Worm (Caenorhabditis elegans) whole organism, L2 larva: ENCODE results near the gene D2023.1.

Source experiments
- C34F6.9 ChIP-seq: fragments of 150-350 bp; optimal IDR thresholded peaks from 2 replicates; lab custom pipeline; 2014; ENCODE audit warnings: missing biosample characterization, missing genetic modification characterization
- F13H6.1 ChIP-seq: sonication (generic microtip); optimal IDR thresholded peaks from 2 replicates; lab custom pipeline; 2016; ENCODE audit warnings: missing genetic modification characterization, missing compliant biosample characterization
- R02D3.7 ChIP-seq: fragments of 150-350 bp; optimal IDR thresholded peaks from 2 replicates; lab custom pipeline; 2014; ENCODE audit warnings: missing biosample characterization, missing genetic modification characterization
- alr-1 ChIP-seq: fragments of 150-350 bp; optimal IDR thresholded peaks from 2 replicates; lab custom pipeline; 2014; ENCODE audit warnings: missing biosample characterization, missing genetic modification characterization
- blmp-1 ChIP-seq: sonication (generic microtip); optimal IDR thresholded peaks from 2 replicates; lab custom pipeline; 2017; ENCODE audit warnings: missing genetic modification characterization, mild to moderate bottlenecking, missing compliant biosample characterization, antibody characterized with exemption, moderate library complexity; ENCODE audit not compliant: insufficient read depth
- ceh-16 ChIP-seq: fragments of 150-350 bp; optimal IDR thresholded peaks from 2 replicates; lab custom pipeline; 2014; ENCODE audit warnings: missing biosample characterization, missing genetic modification characterization
- crh-2 ChIP-seq: sonication (generic microtip); optimal IDR thresholded peaks from 2 replicates; lab custom pipeline; 2017; ENCODE audit warnings: missing biosample characterization, missing genetic modification characterization
- dmd-4 ChIP-seq: sonication (generic microtip); optimal IDR thresholded peaks from 2 replicates; lab custom pipeline; 2017; ENCODE audit warnings: missing biosample characterization, missing genetic modification characterization
- egl-27 ChIP-seq: sonication (generic microtip); optimal IDR thresholded peaks from 3 replicates; lab custom pipeline; 2017; ENCODE audit warnings: missing biosample characterization, missing genetic modification reagents, missing genetic modification characterization
- elt-3 ChIP-seq: sonication (generic microtip); optimal IDR thresholded peaks from 2 replicates; lab custom pipeline; 2017; ENCODE audit warnings: missing biosample characterization, missing genetic modification characterization
- fos-1 ChIP-seq: fragments of 150-350 bp; optimal IDR thresholded peaks from 2 replicates; lab custom pipeline; 2014; ENCODE audit warnings: missing biosample characterization, missing genetic modification characterization
- lin-13 ChIP-seq: fragments of 150-350 bp; optimal IDR thresholded peaks from 2 replicates; lab custom pipeline; 2014; ENCODE audit warnings: missing biosample characterization, missing genetic modification reagents, missing genetic modification characterization
- mbf-1 ChIP-seq: sonication (generic microtip); optimal IDR thresholded peaks from 2 replicates; lab custom pipeline; 2017; ENCODE audit warnings: missing biosample characterization, missing genetic modification characterization
- mdl-1 ChIP-seq, 2 experiments: fragments of 150-350 bp in 1 of 2; sonication (generic microtip) in 1 of 2; optimal IDR thresholded peaks; 2 replicates each; lab custom pipeline; 2017; ENCODE audit warnings: missing biosample characterization in 2 of 2, missing genetic modification characterization in 2 of 2
- nhr-10 ChIP-seq: sonication (generic microtip); optimal IDR thresholded peaks from 2 replicates; lab custom pipeline; 2017; ENCODE audit warnings: missing biosample characterization, missing genetic modification characterization
- nhr-12 ChIP-seq: fragments of 150-350 bp; optimal IDR thresholded peaks from 2 replicates; lab custom pipeline; 2014; ENCODE audit warnings: missing biosample characterization, missing genetic modification characterization
- nhr-129 ChIP-seq: fragments of 150-350 bp; optimal IDR thresholded peaks from 2 replicates; lab custom pipeline; 2014; ENCODE audit warnings: missing biosample characterization, missing genetic modification characterization
- nhr-21 ChIP-seq: fragments of 150-350 bp; optimal IDR thresholded peaks from 2 replicates; lab custom pipeline; 2014; ENCODE audit warnings: missing biosample characterization, missing genetic modification characterization
- nhr-23 ChIP-seq: fragments of 150-350 bp; optimal IDR thresholded peaks from 2 replicates; lab custom pipeline; 2014; ENCODE audit warnings: missing biosample characterization, missing genetic modification reagents, missing genetic modification characterization
- nhr-25 ChIP-seq: fragments of 150-350 bp; sonication (generic microtip); optimal IDR thresholded peaks from 3 replicates; lab custom pipeline; 2014; ENCODE audit warnings: missing biosample characterization, missing genetic modification characterization
- nhr-77 ChIP-seq: fragments of 150-350 bp; optimal IDR thresholded peaks from 2 replicates; lab custom pipeline; 2014; ENCODE audit warnings: missing biosample characterization, missing genetic modification characterization
- peb-1 ChIP-seq: fragments of 150-350 bp; optimal IDR thresholded peaks from 2 replicates; lab custom pipeline; 2014; ENCODE audit warnings: missing biosample characterization, missing genetic modification characterization
- sem-4 ChIP-seq: fragments of 150-350 bp; optimal IDR thresholded peaks from 2 replicates; lab custom pipeline; 2014; ENCODE audit warnings: missing biosample characterization, missing genetic modification reagents, missing genetic modification characterization
- skn-1 ChIP-seq: sonication (generic microtip); optimal IDR thresholded peaks from 2 replicates; lab custom pipeline; 2017; ENCODE audit warnings: missing biosample characterization, missing genetic modification characterization
- sma-3 ChIP-seq: sonication (generic microtip); optimal IDR thresholded peaks from 2 replicates; lab custom pipeline; 2016; ENCODE audit warnings: missing genetic modification reagents, missing genetic modification characterization, missing compliant biosample characterization
- sma-9 ChIP-seq, 2 experiments: fragments of 150-350 bp in 1 of 2; sonication (generic microtip) in 1 of 2; optimal IDR thresholded peaks; 2 replicates each; lab custom pipeline; 2014 to 2016; ENCODE audit warnings: missing genetic modification characterization in 2 of 2, mild to moderate bottlenecking in 1 of 2, missing biosample characterization in 1 of 2, missing compliant biosample characterization in 1 of 2, missing genetic modification reagents in 1 of 2, moderate library complexity in 1 of 2
- unc-55 ChIP-seq: fragments of 150-350 bp; sonication (generic microtip); optimal IDR thresholded peaks from 3 replicates; lab custom pipeline; 2014; ENCODE audit warnings: missing biosample characterization, missing genetic modification reagents, missing genetic modification characterization
- zag-1 ChIP-seq: fragments of 150-350 bp; optimal IDR thresholded peaks from 2 replicates; lab custom pipeline; 2014; ENCODE audit warnings: missing biosample characterization, missing genetic modification characterization
- ztf-1 ChIP-seq: fragments of 200-800 bp; sonication (Bioruptor generic); conservative IDR thresholded peaks from 2 replicates; pipeline ENCODE4 v1.3.6; 2022; ENCODE audit warnings: missing genetic modification characterization, missing compliant biosample characterization
- ztf-4 ChIP-seq: fragments of 150-350 bp; optimal IDR thresholded peaks from 2 replicates; lab custom pipeline; 2014; ENCODE audit warnings: missing biosample characterization, missing genetic modification characterization

The D2023.1 gene

DNA sequence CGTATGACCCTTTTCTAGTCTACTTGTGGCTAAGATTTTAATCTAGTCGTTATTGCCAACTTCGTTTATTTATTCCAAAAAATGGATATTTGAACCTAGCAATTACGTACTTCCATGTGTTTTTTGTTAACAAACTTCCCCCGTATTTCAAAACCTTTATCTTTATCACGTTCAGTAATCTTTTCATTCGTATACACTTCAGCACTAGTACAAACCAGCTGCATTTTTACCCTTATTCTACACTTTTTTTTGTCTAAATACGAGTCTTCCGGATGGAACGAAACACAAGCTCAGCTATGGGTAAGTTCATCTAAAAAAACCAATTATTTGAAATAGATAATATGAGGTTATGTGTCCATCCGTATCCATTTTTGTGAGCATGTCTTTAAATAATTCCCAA lies at the start of gene D2023.1:
D2023.1 (plus strand) TSS at position 77 of the 400 bp plus-strand sequence.
- TF ChIP-seq ceh-16 (tag; lab: Kevin White, UChicago) (no peak), blmp-1 (tag; lab: Kevin White, UChicago) (no peak), sma-9 (GFP tag; optimal IDR thresholded peaks at IDR 0.05; lab: Kevin White, UChicago) (no peak), sma-9 (tag; optimal IDR thresholded peaks at IDR 0.05; lab: Kevin White, UChicago) (no peak), nhr-12 (tag; lab: Kevin White, UChicago) (no peak), egl-27 (tag; lab: Kevin White, UChicago) (no peak), peb-1 (no peak), lin-13 (no peak), R02D3.7 (tag; lab: Kevin White, UChicago) (no peak), nhr-25 (tag; lab: Kevin White, UChicago) (no peak)
- TF ChIP-seq, all 48 proteins: peak for 0

DNA sequence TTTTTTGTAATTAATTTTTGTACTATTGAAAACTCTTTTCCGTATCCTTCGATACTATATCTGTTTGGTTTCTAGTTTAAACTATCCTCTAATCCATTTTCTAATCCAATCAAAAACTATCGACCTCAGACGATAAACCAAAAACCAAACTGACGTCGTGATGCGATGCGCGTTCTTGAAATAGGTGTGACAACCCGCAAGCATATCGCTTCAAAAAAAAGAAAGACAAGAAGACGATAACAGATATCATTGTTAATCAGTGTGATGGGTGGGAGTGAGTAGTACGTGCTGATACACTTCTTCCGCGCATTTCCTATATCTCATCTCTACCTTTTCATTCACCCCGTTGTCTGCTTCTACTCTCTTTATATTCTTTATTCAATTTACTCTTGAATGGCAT lies 49.5 kb upstream of the D2023.1 start, which contains the start of gene T04F3.1:
T04F3.1 (plus strand) TSS at position 246 of the 400 bp plus-strand sequence.
- no peak for TF ChIP-seq crh-2
- no peak for TF ChIP-seq mdl-1 (tag; optimal IDR thresholded peaks at IDR 0.05; lab: Kevin White, UChicago)
- peak; percentile 41 for TF ChIP-seq nhr-21 (tag; lab: Kevin White, UChicago)
- TF ChIP-seq alr-1 (tag; lab: Kevin White, UChicago): no peak
- peak; percentile 75 for TF ChIP-seq sma-9 (GFP tag; optimal IDR thresholded peaks at IDR 0.05; lab: Kevin White, UChicago)
- TF ChIP-seq sma-9 (tag; optimal IDR thresholded peaks at IDR 0.05; lab: Kevin White, UChicago): no peak

DNA sequence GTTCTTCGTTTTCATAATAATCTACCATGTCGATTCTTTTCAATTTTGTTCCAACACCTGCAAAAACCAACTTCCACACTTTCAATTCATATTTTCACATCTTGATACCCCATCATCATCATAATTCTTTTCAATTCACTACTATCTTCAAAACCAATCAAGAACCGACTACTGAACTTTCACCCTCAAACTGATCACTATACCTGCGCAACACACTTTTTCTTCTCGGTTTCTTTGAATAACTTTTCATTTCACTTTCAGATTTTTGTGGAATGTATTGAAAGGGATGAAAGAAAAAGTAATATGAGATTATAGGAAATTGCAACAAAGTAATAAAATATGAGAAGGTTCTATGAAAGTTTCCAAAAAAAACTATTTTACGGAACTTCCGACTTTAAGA lies 48.3 kb upstream of the D2023.1 start:
- no peak for TF ChIP-seq unc-55 (GFP tag; lab: Kevin White, UChicago)
- TF ChIP-seq blmp-1 (tag; lab: Kevin White, UChicago): peak; percentile 69
- no peak for TF ChIP-seq fos-1

DNA sequence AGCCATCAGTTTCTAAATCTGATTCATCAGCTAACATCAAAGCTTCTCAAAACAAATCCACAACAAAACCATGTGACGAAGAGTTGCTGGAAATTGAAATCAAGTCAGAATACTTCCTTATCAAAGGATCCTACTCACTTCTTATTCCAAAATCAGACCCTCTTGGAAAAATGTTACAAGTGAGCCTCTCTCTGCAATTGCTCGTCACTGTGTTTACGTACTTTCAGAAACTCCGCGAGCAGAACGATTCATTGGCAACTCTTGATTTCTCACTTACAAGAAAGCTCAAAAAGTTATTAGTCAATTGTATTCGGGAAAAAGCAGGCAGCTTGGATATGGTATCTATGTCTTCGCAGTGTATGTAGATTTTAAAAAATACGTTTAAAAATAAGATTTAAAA lies 37.9 kb upstream of the D2023.1 start:
- TF ChIP-seq ztf-1: no peak
- no peak for TF ChIP-seq lin-13
- no peak for TF ChIP-seq skn-1 (tag; lab: Kevin White, UChicago)
- TF ChIP-seq F13H6.1 (tag; lab: Kevin White, UChicago): no peak
- no peak for TF ChIP-seq nhr-129 (tag; lab: Kevin White, UChicago)
- TF ChIP-seq blmp-1 (tag; lab: Kevin White, UChicago): no peak
- TF ChIP-seq nhr-23 (tag; lab: Kevin White, UChicago): no peak
- TF ChIP-seq sma-9 (GFP tag; optimal IDR thresholded peaks at IDR 0.05; lab: Kevin White, UChicago): no peak
- no peak for TF ChIP-seq sma-9 (tag; optimal IDR thresholded peaks at IDR 0.05; lab: Kevin White, UChicago)
- no peak for TF ChIP-seq mbf-1 (tag; lab: Kevin White, UChicago)
- no peak for TF ChIP-seq nhr-25 (tag; lab: Kevin White, UChicago)

DNA sequence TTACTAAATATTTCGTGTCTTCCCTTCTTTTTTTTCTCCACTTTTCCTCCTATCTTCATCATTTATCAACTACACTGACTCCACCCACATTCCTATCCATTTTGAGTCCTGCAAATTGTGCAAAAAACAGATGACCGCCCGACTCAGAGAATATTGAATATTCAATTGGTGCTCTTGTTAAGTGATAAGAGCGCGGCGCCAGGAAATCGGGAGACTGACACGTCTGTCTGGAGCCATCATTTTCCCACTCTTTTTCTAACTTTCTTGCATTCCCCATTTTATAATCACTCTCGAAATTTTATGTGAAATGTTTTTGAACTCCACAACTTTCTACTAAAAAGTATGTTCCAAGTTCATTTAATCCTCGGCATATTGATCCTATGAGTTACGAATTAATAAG lies 33.5 kb upstream of the D2023.1 start:
- TF ChIP-seq sma-9 (GFP tag; optimal IDR thresholded peaks at IDR 0.05; lab: Kevin White, UChicago) (peak; percentile 2), sma-9 (tag; optimal IDR thresholded peaks at IDR 0.05; lab: Kevin White, UChicago) (no peak), fos-1 (peak; percentile 57), sma-3 (no peak)
- TF ChIP-seq, all 48 proteins: peak for 2

DNA sequence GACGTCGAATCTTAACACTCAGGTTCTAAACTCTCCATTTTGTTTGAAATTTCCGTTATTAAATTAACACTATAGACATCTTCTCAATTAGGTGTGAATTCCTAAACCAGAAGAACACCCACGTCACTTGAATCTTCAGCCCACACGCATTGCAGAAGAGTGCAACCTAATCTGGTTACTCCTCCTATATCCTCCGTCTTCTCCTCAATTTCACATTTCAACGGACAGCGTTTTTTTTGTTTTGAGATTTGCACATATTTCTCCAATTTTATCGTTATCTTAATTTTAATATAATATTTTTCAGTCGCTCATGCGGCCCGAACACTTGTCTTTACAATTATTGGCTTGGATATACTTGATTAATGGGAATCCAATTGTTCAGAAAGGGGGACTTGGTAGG lies 32.0 kb upstream of the D2023.1 start, which contains the start of gene smoc-1:
smoc-1 (plus strand) TSS at position 301 of the 400 bp plus-strand sequence.
- TF ChIP-seq peb-1 (no peak), nhr-21 (tag; lab: Kevin White, UChicago) (no peak), dmd-4 (tag; lab: Kevin White, UChicago) (no peak), C34F6.9 (tag; lab: Kevin White, UChicago) (no peak), mdl-1 (tag; optimal IDR thresholded peaks at IDR 0.05; lab: Kevin White, UChicago) (no peak), skn-1 (tag; lab: Kevin White, UChicago) (no peak), ztf-4 (tag; lab: Kevin White, UChicago) (no peak), zag-1 (tag; lab: Kevin White, UChicago) (no peak), alr-1 (tag; lab: Kevin White, UChicago) (no peak), R02D3.7 (tag; lab: Kevin White, UChicago) (no peak), nhr-77 (no peak), fos-1 (no peak), elt-3 (no peak), mbf-1 (tag; lab: Kevin White, UChicago) (no peak), nhr-10 (no peak), nhr-25 (tag; lab: Kevin White, UChicago) (no peak), sem-4 (tag; lab: Kevin White, UChicago) (no peak)
